Fruit fly (Drosophila melanogaster): ENCODE results near the gene HDAC11.

HDAC11 gene

DNA sequence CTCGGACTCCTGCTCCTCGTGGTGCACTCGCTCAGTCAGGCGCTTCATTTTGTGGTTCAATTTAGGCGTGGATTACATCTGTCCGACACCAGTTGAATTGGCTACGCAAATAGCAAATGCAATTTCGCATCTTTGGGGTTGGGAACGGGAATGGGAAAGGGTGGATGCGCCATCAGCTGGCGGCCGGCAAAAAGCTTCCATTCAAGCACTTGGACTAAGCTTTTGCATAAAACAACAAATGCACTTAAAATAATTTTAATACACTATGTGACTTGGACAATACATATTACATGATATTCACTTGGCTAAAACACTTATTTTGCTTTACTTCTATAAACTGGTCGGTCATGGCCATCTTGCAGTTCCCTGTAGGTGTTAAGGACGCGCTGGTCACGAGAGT, at the start of gene HDAC11:
HDAC11 (minus strand) TSS at position 101 of the 400 bp plus-strand sequence.
- no peak for TF ChIP-seq Hr38 (GFP tag; optimal IDR thresholded peaks at IDR 0.05)
- TF ChIP-seq CG6276 (GFP tag; optimal IDR thresholded peaks at IDR 0.05) = no peak
- no peak for TF ChIP-seq Sox15 (GFP tag; optimal IDR thresholded peaks at IDR 0.05)
- no peak for TF ChIP-seq CG3032 (tag; optimal IDR thresholded peaks at IDR 0.05)
- no peak for TF ChIP-seq topi (GFP tag; optimal IDR thresholded peaks at IDR 0.05)
- no peak for TF ChIP-seq CG1621 (tag; optimal IDR thresholded peaks at IDR 0.05)
- no peak for TF ChIP-seq CG8319 (GFP tag; optimal IDR thresholded peaks at IDR 0.05)
- TF ChIP-seq Blimp-1 (GFP tag; optimal IDR thresholded peaks at IDR 0.05) = no peak

DNA sequence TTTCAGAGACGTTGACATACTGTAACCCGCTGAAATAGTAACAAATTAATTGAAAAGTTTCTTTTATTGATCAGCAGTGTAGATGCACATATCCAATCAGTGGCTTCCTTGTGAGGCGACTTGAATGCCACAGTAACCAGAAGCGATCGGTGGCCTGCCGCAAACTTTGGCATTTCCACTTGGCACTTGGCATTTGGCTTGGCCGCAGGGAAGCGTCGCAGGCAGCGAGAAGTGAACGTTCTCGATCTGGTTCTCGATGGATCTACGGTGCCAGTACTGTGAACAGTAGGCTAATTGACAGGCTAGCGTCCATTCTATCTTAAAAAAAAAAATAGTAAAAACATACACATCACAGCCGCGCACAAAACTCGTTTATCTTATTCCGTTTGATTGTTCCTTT, 44.8 kb upstream of the HDAC11 start, which contains the start of gene CG10845:
CG10845 (plus strand) TSS at position 301 of the 400 bp plus-strand sequence.
- TF ChIP-seq CG8119 (GFP tag; IDR thresholded peaks at IDR 0.05) (no peak), CG1621 (tag; optimal IDR thresholded peaks at IDR 0.05) (no peak), dac (GFP tag; optimal IDR thresholded peaks at IDR 0.05) (no peak), fd59A (GFP tag; optimal IDR thresholded peaks at IDR 0.05) (no peak), net (GFP tag; optimal IDR thresholded peaks at IDR 0.05) (no peak), topi (GFP tag; optimal IDR thresholded peaks at IDR 0.05) (no peak), Eip93F (GFP tag; optimal IDR thresholded peaks at IDR 0.05) (no peak), CG6808 (GFP tag; optimal IDR thresholded peaks at IDR 0.05) (no peak), eg (GFP tag; IDR thresholded peaks at IDR 0.05) (no peak)

DNA sequence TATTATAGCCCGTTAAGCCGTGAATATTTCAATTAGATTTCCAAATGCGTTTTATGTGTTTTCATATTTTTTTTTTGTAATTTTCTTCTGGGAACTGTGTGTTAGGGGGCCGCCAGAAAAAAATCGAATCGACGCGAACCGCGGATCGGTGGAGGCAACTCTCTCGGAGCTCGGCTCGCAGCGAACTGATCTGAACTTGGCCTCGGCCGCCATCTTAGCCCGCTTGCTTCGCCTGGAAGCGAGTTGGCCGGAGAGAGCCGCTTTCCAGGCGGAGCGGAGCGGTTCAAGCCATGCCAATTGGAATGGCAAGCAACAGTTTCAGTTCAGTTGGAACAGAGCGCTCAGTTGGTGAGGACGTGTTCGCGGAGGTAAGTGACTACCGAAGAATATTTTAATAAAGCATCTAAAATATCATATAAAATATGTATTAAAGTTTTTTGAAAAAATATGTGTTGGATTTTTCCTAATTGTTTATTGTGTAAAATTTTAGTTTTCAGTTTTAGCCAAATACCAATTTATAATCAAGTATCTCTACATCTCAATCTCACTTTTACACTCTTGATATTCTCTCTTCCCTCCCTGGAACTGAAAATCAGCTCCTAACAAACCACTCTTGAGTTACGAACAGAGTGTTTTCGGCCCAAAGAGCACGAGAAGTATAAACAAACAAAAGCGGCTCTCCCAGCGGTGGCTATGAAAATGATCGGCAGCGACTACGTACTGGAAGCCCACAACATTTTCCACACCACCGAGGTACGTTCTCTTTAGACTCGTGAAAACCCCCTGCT, 38.6 kb upstream of the HDAC11 start, which contains the start of the genes CG31121 and CG11069:
CG31121 (minus strand) TSS at position 187 of the 788 bp plus-strand sequence.
CG11069 (plus strand) TSS at position 324 of the 788 bp plus-strand sequence.
- TF ChIP-seq Eip93F (GFP tag; optimal IDR thresholded peaks at IDR 0.05) (no peak), dsx (GFP tag; optimal IDR thresholded peaks at IDR 0.05; ENCODE audit: poor library complexity, severe bottlenecking) (peak; percentile 9), CG11762 (GFP tag; optimal IDR thresholded peaks at IDR 0.05; ENCODE audit: insufficient read depth) (peak; percentile 3), net (GFP tag; optimal IDR thresholded peaks at IDR 0.05) (peak; percentile 9), CG3919 (GFP tag; optimal IDR thresholded peaks at IDR 0.05) (peak; percentile 6), eg (GFP tag; IDR thresholded peaks at IDR 0.05) (peak; percentile 59; the same call in 1 of the 3 replicates), CG31627 (GFP tag; optimal IDR thresholded peaks at IDR 0.05) (no peak), CG1621 (tag; optimal IDR thresholded peaks at IDR 0.05) (peak; percentile 1), Hr38 (GFP tag; optimal IDR thresholded peaks at IDR 0.05) (no peak), topi (GFP tag; optimal IDR thresholded peaks at IDR 0.05) (peak; percentile 10), Eip78C (GFP tag) (peak; percentile 68), Met (GFP tag; optimal IDR thresholded peaks at IDR 0.05) (no peak), CG6163 (GFP tag; IDR thresholded peaks at IDR 0.05) (peak; percentile 28; the same call in 1 of the 3 replicates), ss (GFP tag; optimal IDR thresholded peaks at IDR 0.05) (peak in 1 of 2 experiments; percentile 3), CG8119 (GFP tag; IDR thresholded peaks at IDR 0.05) (peak; percentile 29; the same call in 2 of the 3 replicates)

DNA sequence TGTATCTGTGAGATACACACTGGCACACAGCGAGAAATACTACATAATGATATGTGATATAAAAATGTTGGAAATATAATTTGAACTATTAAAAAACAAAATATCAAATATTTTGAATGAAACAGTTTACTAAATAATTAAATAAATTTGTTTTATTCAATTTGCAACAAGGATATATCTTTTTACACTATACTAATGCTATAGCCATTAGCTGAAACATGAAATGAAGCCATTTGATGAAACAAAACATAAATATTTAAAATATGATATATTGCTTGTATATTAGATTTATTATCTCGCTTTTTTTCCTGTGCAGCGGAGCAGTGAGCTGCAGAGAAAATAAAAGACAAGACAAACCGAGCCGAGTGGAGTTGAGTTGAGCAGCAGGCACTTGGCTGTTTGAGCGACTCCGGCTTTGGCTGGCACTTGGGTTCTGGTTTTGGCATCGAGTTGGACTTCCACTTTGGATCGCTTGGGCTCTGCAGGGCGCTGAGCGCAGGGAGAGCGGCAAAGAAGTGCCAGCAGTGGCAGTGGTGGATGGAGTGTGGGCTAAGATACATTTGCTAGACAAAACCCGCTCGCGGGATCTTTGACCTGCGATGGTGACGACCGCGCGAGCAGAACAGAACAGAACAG, 37.4 kb upstream of the HDAC11 start:
- TF ChIP-seq salr (GFP tag; optimal IDR thresholded peaks at IDR 0.05) (peak; percentile 7 to 86), CG1621 (tag; optimal IDR thresholded peaks at IDR 0.05) (peak; percentile 45), Eip78C (GFP tag) (peak; percentile 95), Hr39 (GFP tag; optimal IDR thresholded peaks at IDR 0.05) (peak; percentile 22), Sox102F (GFP tag; optimal IDR thresholded peaks at IDR 0.05) (peak; percentile 63), fd59A (GFP tag; optimal IDR thresholded peaks at IDR 0.05) (peak; percentile 85), CG3919 (GFP tag; optimal IDR thresholded peaks at IDR 0.05) (peak; percentile 86), Hr4 (GFP tag; optimal IDR thresholded peaks at IDR 0.05) (peak; percentile 66), CG11902 (GFP tag; optimal IDR thresholded peaks at IDR 0.05) (peak; percentile 59), Sox14 (GFP tag; optimal IDR thresholded peaks at IDR 0.05) (peak; percentile 33), CG11294 (GFP tag; IDR thresholded peaks at IDR 0.05) (peak; percentile 70; the same call in 1 of the 2 replicates), Lpt (GFP tag; optimal IDR thresholded peaks at IDR 0.05) (peak; percentile 94), CG6854 (GFP tag; optimal IDR thresholded peaks at IDR 0.05) (peak; percentile 76), dac (GFP tag; optimal IDR thresholded peaks at IDR 0.05) (peak; percentile 62), CG3032 (tag; optimal IDR thresholded peaks at IDR 0.05) (peak; percentile 96), acj6 (GFP tag; optimal IDR thresholded peaks at IDR 0.05) (peak; percentile 81), CG34406 (GFP tag; optimal IDR thresholded peaks at IDR 0.05) (peak; percentile 82), eg (GFP tag; IDR thresholded peaks at IDR 0.05) (peak; percentile 84), Blimp-1 (GFP tag; optimal IDR thresholded peaks at IDR 0.05) (peak; percentile 69), CG15336 (GFP tag; IDR thresholded peaks at IDR 0.05) (peak; percentile 94), esn (GFP tag; optimal IDR thresholded peaks at IDR 0.05) (peak; percentile 88), OdsH (GFP tag; optimal IDR thresholded peaks at IDR 0.05) (peak; percentile 86), Ets96B (tag; optimal IDR thresholded peaks at IDR 0.05) (peak; percentile 93), CG4318 (GFP tag; optimal IDR thresholded peaks at IDR 0.05) (peak; percentile 74), CG11762 (GFP tag; optimal IDR thresholded peaks at IDR 0.05; ENCODE audit: insufficient read depth) (peak; percentile 80), ss (GFP tag; optimal IDR thresholded peaks at IDR 0.05) (peak; percentile 84 to 86)
